Fruit fly (Drosophila melanogaster): ENCODE data around the gene Gtpx.
A peak's percentile ranks its signal among the peaks of the same experiment; 100 is the strongest.

Gene Gtpx

DNA sequence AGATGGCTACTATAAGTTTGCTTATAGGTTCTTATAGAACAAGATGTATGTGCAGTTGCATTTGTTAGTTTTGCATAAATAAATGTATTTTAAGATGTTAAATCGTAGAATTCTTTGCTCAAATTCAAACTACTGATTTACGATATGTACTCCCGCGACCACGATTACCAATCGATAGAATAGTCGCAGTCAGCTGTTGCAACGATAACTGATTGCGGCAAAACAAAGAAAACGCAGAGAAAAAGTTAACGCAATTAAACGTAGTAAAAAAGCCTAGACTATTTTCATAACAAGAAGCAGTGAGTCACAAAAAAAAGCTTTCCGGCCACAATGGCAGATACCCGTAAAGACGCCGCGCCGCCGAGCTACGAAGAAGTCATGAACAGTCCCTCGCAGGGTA lies 50.5 kb downstream of the Gtpx start, which contains the start of gene CG12012 (continued):
- TF ChIP-seq danr (GFP tag; IDR thresholded peaks at IDR 0.05) (no peak), TFAM (GFP tag; optimal IDR thresholded peaks at IDR 0.05) (no peak), zfh2 (GFP tag; optimal IDR thresholded peaks at IDR 0.05) (no peak), BEAF-32 (GFP tag; optimal IDR thresholded peaks at IDR 0.05) (peak; percentile 45), BtbVII (GFP tag; optimal IDR thresholded peaks at IDR 0.05) (no peak), dmrt99B (tag; optimal IDR thresholded peaks at IDR 0.05) (no peak), abd-A (tag; optimal IDR thresholded peaks at IDR 0.05) (no peak), pan (optimal IDR thresholded peaks at IDR 0.05) (no peak), pan (GFP tag; optimal IDR thresholded peaks at IDR 0.05 in 1 of 2, IDR thresholded peaks at IDR 0.05 in 1 of 2) (no peak), sna (GFP tag; IDR thresholded peaks at IDR 0.05; ENCODE audit: partially characterized antibody) (peak; percentile 62; the same call in 1 of the 2 replicates), CG10979 (tag; optimal IDR thresholded peaks at IDR 0.05) (no peak), Tbp (GFP tag; optimal IDR thresholded peaks at IDR 0.05) (no peak), CG18011 (GFP tag; optimal IDR thresholded peaks at IDR 0.05) (no peak), CG31388 (GFP tag; optimal IDR thresholded peaks at IDR 0.05) (no peak), nom (GFP tag; optimal IDR thresholded peaks at IDR 0.05) (no peak), Hr51 (GFP tag; optimal IDR thresholded peaks at IDR 0.05) (no peak), sob (GFP tag; IDR thresholded peaks at IDR 0.05) (no peak), cwo (GFP tag; optimal IDR thresholded peaks at IDR 0.05) (no peak), hbn (GFP tag; IDR thresholded peaks at IDR 0.05; ENCODE audit: partially characterized antibody) (peak; percentile 39; the same call in 1 of the 2 replicates), CG17359 (tag; optimal IDR thresholded peaks at IDR 0.05) (no peak), CG6683 (GFP tag; optimal IDR thresholded peaks at IDR 0.05) (no peak), stwl (tag; optimal IDR thresholded peaks at IDR 0.05) (peak; percentile 28), CG9215 (GFP tag; IDR thresholded peaks at IDR 0.05) (no peak), Atf6 (GFP tag; IDR thresholded peaks at IDR 0.05) (no peak), slbo (GFP tag; IDR thresholded peaks at IDR 0.05) (no peak), Sin3A (optimal IDR thresholded peaks at IDR 0.05) (no peak), cato (GFP tag; optimal IDR thresholded peaks at IDR 0.05; ENCODE audit: borderline replicate concordance) (no peak), CG13287 (GFP tag; IDR thresholded peaks at IDR 0.05; ENCODE audit: partially characterized antibody) (peak; percentile 68), CG4617 (GFP tag; optimal IDR thresholded peaks at IDR 0.05; ENCODE audit: borderline replicate concordance) (no peak), CG17328 (GFP tag; IDR thresholded peaks at IDR 0.05) (no peak), dmrt11E (tag; optimal IDR thresholded peaks at IDR 0.05) (no peak), CG12659 (GFP tag; optimal IDR thresholded peaks at IDR 0.05) (no peak), cg (GFP tag; optimal IDR thresholded peaks at IDR 0.05) (no peak), E2f2 (GFP tag; IDR thresholded peaks at IDR 0.05) (peak; percentile 85), CG15011 (GFP tag; optimal IDR thresholded peaks at IDR 0.05) (no peak), HHEX (GFP tag; optimal IDR thresholded peaks at IDR 0.05) (no peak), gem (tag; optimal IDR thresholded peaks at IDR 0.05) (no peak), CG7987 (GFP tag; optimal IDR thresholded peaks at IDR 0.05) (no peak), Hmx (GFP tag; optimal IDR thresholded peaks at IDR 0.05) (no peak), CG6654 (GFP tag; optimal IDR thresholded peaks at IDR 0.05) (no peak), CG2712 (tag; optimal IDR thresholded peaks at IDR 0.05) (no peak), scrt (GFP tag; optimal IDR thresholded peaks at IDR 0.05) (no peak), gce (GFP tag; IDR thresholded peaks at IDR 0.05) (no peak), tio (GFP tag; optimal IDR thresholded peaks at IDR 0.05) (no peak), Taf1 (GFP tag; IDR thresholded peaks at IDR 0.05) (no peak), ab (GFP tag; optimal IDR thresholded peaks at IDR 0.05) (no peak), Bteb2 (GFP tag; optimal IDR thresholded peaks at IDR 0.05) (no peak), Med (GFP tag) (no peak), gsb-n (tag; optimal IDR thresholded peaks at IDR 0.05) (no peak), onecut (GFP tag; IDR thresholded peaks at IDR 0.05) (no peak), CG18476 (GFP tag; optimal IDR thresholded peaks at IDR 0.05) (no peak)
